Fruit fly (Drosophila melanogaster) whole organism, embryonic: Measurements from ENCODE around the gene Prosalpha6.
A peak's percentile ranks its signal among the peaks of the same experiment; 100 is the strongest.

Experiments used
- Adf1 ChIP-seq: fragments of 200-800 bp; sonication (Bioruptor generic); IDR thresholded peaks from 2 replicates; pipeline ENCODE4 v1.3.6; 2022; ENCODE audit warnings: missing biosample characterization, missing genetic modification characterization
- Atf6 ChIP-seq: fragments of 200-800 bp; sonication (Bioruptor generic); IDR thresholded peaks from 2 replicates; pipeline ENCODE4 v1.3.6; 2022; ENCODE audit warnings: missing biosample characterization, missing genetic modification characterization
- CG1024 ChIP-seq: fragments of 200-800 bp; sonication (Bioruptor generic); IDR thresholded peaks from 2 replicates; pipeline ENCODE4 v1.3.6; 2022; ENCODE audit warnings: missing biosample characterization, missing genetic modification characterization
- CG10654 ChIP-seq: fragments of 200-800 bp; sonication (Bioruptor generic); optimal IDR thresholded peaks from 2 replicates; lab custom pipeline; 2016; ENCODE audit warnings: missing biosample characterization, missing genetic modification characterization
- CG11247 ChIP-seq: fragments of 200-800 bp; sonication (Bioruptor generic); IDR thresholded peaks from 2 replicates; pipeline ENCODE4 v1.3.6; 2022; ENCODE audit warnings: missing biosample characterization, missing genetic modification characterization
- CG12299 ChIP-seq: fragments of 200-800 bp; sonication (Bioruptor generic); optimal IDR thresholded peaks from 2 replicates; lab custom pipeline; 2018; ENCODE audit warnings: missing biosample characterization, mild to moderate bottlenecking, missing genetic modification characterization
- CG12391 ChIP-seq: fragments of 200-800 bp; sonication (Bioruptor generic); optimal IDR thresholded peaks from 3 replicates; lab custom pipeline; 2018; ENCODE audit warnings: missing biosample characterization, mild to moderate bottlenecking, missing genetic modification characterization, moderate library complexity
- CG12659 ChIP-seq: fragments of 200-800 bp; sonication (Bioruptor generic); optimal IDR thresholded peaks from 3 replicates; lab custom pipeline; 2017; ENCODE audit warnings: mild to moderate bottlenecking, missing biosample characterization, missing genetic modification reagents, missing genetic modification characterization
- CG14667 ChIP-seq: fragments of 200-800 bp; sonication (Bioruptor generic); IDR thresholded peaks from 2 replicates; pipeline ENCODE4 v1.3.6; 2022; ENCODE audit warnings: missing biosample characterization, missing genetic modification characterization
- CG15011 ChIP-seq: fragments of 200-800 bp; sonication (Bioruptor generic); optimal IDR thresholded peaks from 3 replicates; lab custom pipeline; 2018; ENCODE audit warnings: missing biosample characterization, mild to moderate bottlenecking, missing genetic modification characterization
- CG15514 ChIP-seq: fragments of 200-800 bp; sonication (Bioruptor generic); optimal IDR thresholded peaks from 3 replicates; lab custom pipeline; 2017; ENCODE audit warnings: missing biosample characterization, missing genetic modification characterization, mild to moderate bottlenecking, moderate library complexity, missing genetic modification reagents
- CG1603 ChIP-seq: fragments of 200-800 bp; sonication (Bioruptor generic); optimal IDR thresholded peaks from 2 replicates; lab custom pipeline; 2019; ENCODE audit warnings: missing biosample characterization, mild to moderate bottlenecking, missing genetic modification characterization, moderate library complexity
- CG1647 ChIP-seq: fragments of 200-800 bp; sonication (Bioruptor generic); optimal IDR thresholded peaks from 3 replicates; lab custom pipeline; 2016; ENCODE audit warnings: missing biosample characterization, missing genetic modification characterization
- CG17802 ChIP-seq: fragments of 200-800 bp; sonication (Bioruptor generic); optimal IDR thresholded peaks from 2 replicates; lab custom pipeline; 2018; ENCODE audit warnings: missing biosample characterization, mild to moderate bottlenecking, missing genetic modification characterization, moderate library complexity
- CG2120 ChIP-seq: fragments of 200-800 bp; sonication (Bioruptor generic); optimal IDR thresholded peaks from 3 replicates; lab custom pipeline; 2016; ENCODE audit warnings: missing biosample characterization, missing genetic modification characterization
- CG2889 ChIP-seq: fragments of 200-800 bp; sonication (Bioruptor generic); IDR thresholded peaks from 3 replicates; pipeline ENCODE4 v1.3.6; 2022; ENCODE audit warnings: missing biosample characterization, missing genetic modification characterization
- CG30403 ChIP-seq: fragments of 200-800 bp; sonication (Bioruptor generic); optimal IDR thresholded peaks from 3 replicates; lab custom pipeline; 2016; ENCODE audit warnings: missing biosample characterization, missing genetic modification characterization
- CG4854 ChIP-seq: fragments of 200-800 bp; sonication (Bioruptor generic); optimal IDR thresholded peaks from 2 replicates; lab custom pipeline; 2016; ENCODE audit warnings: missing biosample characterization, missing genetic modification characterization, inconsistent platforms
- CG6175 ChIP-seq: fragments of 200-800 bp; sonication (Bioruptor generic); IDR thresholded peaks from 3 replicates; pipeline ENCODE4 v1.3.6; 2022; ENCODE audit warnings: missing biosample characterization, missing genetic modification characterization
- CG7556 ChIP-seq: fragments of 200-800 bp; sonication (Bioruptor generic); optimal IDR thresholded peaks from 2 replicates; lab custom pipeline; 2017; ENCODE audit warnings: missing biosample characterization, mild to moderate bottlenecking, missing genetic modification characterization
- CG8089 ChIP-seq: fragments of 200-800 bp; sonication (Bioruptor generic); optimal IDR thresholded peaks from 3 replicates; lab custom pipeline; 2016; ENCODE audit warnings: missing biosample characterization, missing genetic modification characterization
- CrebB ChIP-seq: fragments of 200-800 bp; sonication (Bioruptor generic); optimal IDR thresholded peaks from 3 replicates; lab custom pipeline; 2018; ENCODE audit warnings: missing biosample characterization, mild to moderate bottlenecking, missing genetic modification characterization
- D19B ChIP-seq: fragments of 200-800 bp; sonication (Bioruptor generic); optimal IDR thresholded peaks from 2 replicates; lab custom pipeline; 2017; ENCODE audit warnings: missing biosample characterization, mild to moderate bottlenecking, missing genetic modification characterization
- Doc3 ChIP-seq: fragments of 200-800 bp; sonication (Bioruptor generic); IDR thresholded peaks from 3 replicates; pipeline ENCODE4 v1.3.6; 2022; ENCODE audit warnings: missing biosample characterization, missing genetic modification characterization; ENCODE audit not compliant: partially characterized antibody
- Hand ChIP-seq: fragments of 200-800 bp; sonication (Bioruptor generic); optimal IDR thresholded peaks from 2 replicates; lab custom pipeline; 2017; ENCODE audit warnings: mild to moderate bottlenecking, missing biosample characterization, missing genetic modification reagents, missing genetic modification characterization
- HmgD ChIP-seq: fragments of 200-800 bp; sonication (Bioruptor generic); optimal IDR thresholded peaks from 3 replicates; lab custom pipeline; 2016; ENCODE audit warnings: missing biosample characterization, missing genetic modification characterization
- Hr3 ChIP-seq: fragments of 200-800 bp; sonication (Bioruptor generic); optimal IDR thresholded peaks from 3 replicates; lab custom pipeline; 2016; ENCODE audit warnings: missing biosample characterization, missing genetic modification characterization
- Mes4 ChIP-seq: fragments of 200-800 bp; sonication (Bioruptor generic); optimal IDR thresholded peaks from 2 replicates; lab custom pipeline; 2016; ENCODE audit warnings: missing biosample characterization, missing genetic modification characterization
- Nf-YB ChIP-seq: fragments of 200-800 bp; sonication (Bioruptor generic); optimal IDR thresholded peaks from 3 replicates; lab custom pipeline; 2019; ENCODE audit warnings: missing biosample characterization, mild to moderate bottlenecking, missing genetic modification characterization, moderate library complexity
- Nf-YC ChIP-seq: fragments of 200-800 bp; optimal IDR thresholded peaks from 3 replicates; lab custom pipeline; 2019; ENCODE audit warnings: missing biosample characterization, mild to moderate bottlenecking, missing genetic modification characterization, moderate library complexity
- Side ChIP-seq: fragments of 200-800 bp; sonication (Bioruptor generic); optimal IDR thresholded peaks from 2 replicates; lab custom pipeline; 2016; ENCODE audit warnings: missing biosample characterization, missing genetic modification characterization
- Sox100B ChIP-seq: fragments of 200-800 bp; sonication (Bioruptor generic); optimal IDR thresholded peaks from 3 replicates; lab custom pipeline; 2018; ENCODE audit warnings: missing biosample characterization, mild to moderate bottlenecking, missing genetic modification characterization
- Vsx1 ChIP-seq: fragments of 200-800 bp; sonication (Bioruptor generic); optimal IDR thresholded peaks from 2 replicates; lab custom pipeline; 2017; ENCODE audit warnings: missing biosample characterization, mild to moderate bottlenecking, missing genetic modification characterization, missing genetic modification reagents
- ab ChIP-seq: fragments of 200-800 bp; sonication (Bioruptor generic); optimal IDR thresholded peaks from 2 replicates; lab custom pipeline; 2016; ENCODE audit warnings: missing biosample characterization, missing genetic modification characterization
- chif ChIP-seq, 2 experiments: fragments of 200-800 bp; sonication (Bioruptor generic); optimal IDR thresholded peaks; 3 replicates each; lab custom pipeline; 2016; ENCODE audit warnings: missing biosample characterization in 2 of 2, missing genetic modification characterization in 2 of 2
- chinmo ChIP-seq: fragments of 200-800 bp; sonication (Bioruptor generic); IDR thresholded peaks from 4 replicates; pipeline ENCODE4 v1.3.6; 2022; ENCODE audit warnings: missing biosample characterization, missing genetic modification characterization; ENCODE audit not compliant: partially characterized antibody
- cwo ChIP-seq: fragments of 200-800 bp; sonication (Bioruptor generic); optimal IDR thresholded peaks from 3 replicates; lab custom pipeline; 2017; ENCODE audit warnings: missing biosample characterization, missing genetic modification characterization, mild to moderate bottlenecking, moderate library complexity, missing genetic modification reagents
- dati ChIP-seq: fragments of 200-800 bp; sonication (Bioruptor generic); IDR thresholded peaks from 2 replicates; pipeline ENCODE4 v1.3.6; 2022; ENCODE audit warnings: missing biosample characterization, missing genetic modification characterization
- ewg ChIP-seq: fragments of 200-800 bp; sonication (Bioruptor generic); optimal IDR thresholded peaks from 3 replicates; lab custom pipeline; 2017; ENCODE audit warnings: mild to moderate bottlenecking, missing biosample characterization, missing genetic modification reagents, missing genetic modification characterization
- eyg ChIP-seq: fragments of 200-800 bp; sonication (Bioruptor generic); optimal IDR thresholded peaks from 3 replicates; lab custom pipeline; 2016; ENCODE audit warnings: missing biosample characterization, missing genetic modification characterization
- fru ChIP-seq: fragments of >200 bp; optimal IDR thresholded peaks from 2 replicates; lab custom pipeline; 2017
- fu2 ChIP-seq: fragments of 200-800 bp; sonication (Bioruptor generic); optimal IDR thresholded peaks from 2 replicates; lab custom pipeline; 2016; ENCODE audit warnings: missing biosample characterization, missing genetic modification characterization
- gcm2 ChIP-seq: fragments of 200-800 bp; sonication (Bioruptor generic); optimal IDR thresholded peaks from 2 replicates; lab custom pipeline; 2016; ENCODE audit warnings: missing biosample characterization, missing genetic modification characterization
- gem ChIP-seq: fragments of 200-800 bp; sonication (Bioruptor generic); optimal IDR thresholded peaks from 2 replicates; lab custom pipeline; 2019; ENCODE audit warnings: missing biosample characterization, mild to moderate bottlenecking, missing genetic modification characterization, moderate library complexity
- gfzf ChIP-seq: fragments of 200-800 bp; sonication (Bioruptor generic); optimal IDR thresholded peaks from 2 replicates; lab custom pipeline; 2016; ENCODE audit warnings: missing biosample characterization, mild to moderate bottlenecking, missing genetic modification characterization, moderate library complexity
- kah ChIP-seq: fragments of 200-800 bp; sonication (Bioruptor generic); optimal IDR thresholded peaks from 2 replicates; lab custom pipeline; 2018; ENCODE audit warnings: missing biosample characterization, mild to moderate bottlenecking, missing genetic modification characterization
- odd ChIP-seq: fragments of 200-800 bp; sonication (Bioruptor generic); optimal IDR thresholded peaks from 2 replicates; lab custom pipeline; 2017; ENCODE audit warnings: missing biosample characterization, mild to moderate bottlenecking, missing genetic modification characterization
- pzg ChIP-seq: fragments of 200-800 bp; sonication (Bioruptor generic); optimal IDR thresholded peaks from 3 replicates; lab custom pipeline; 2018; ENCODE audit warnings: missing biosample characterization, mild to moderate bottlenecking, missing genetic modification characterization, moderate library complexity
- scrt ChIP-seq: fragments of 200-800 bp; sonication (Bioruptor generic); optimal IDR thresholded peaks from 2 replicates; lab custom pipeline; 2018; ENCODE audit warnings: missing biosample characterization, mild to moderate bottlenecking, missing genetic modification characterization, moderate library complexity
- shn ChIP-seq: fragments of 200-800 bp; sonication (Bioruptor generic); optimal IDR thresholded peaks from 3 replicates; lab custom pipeline; 2016; ENCODE audit warnings: missing biosample characterization, missing genetic modification characterization
- zen ChIP-seq: fragments of 200-800 bp; sonication (Bioruptor generic); optimal IDR thresholded peaks from 3 replicates; lab custom pipeline; 2018; ENCODE audit warnings: missing biosample characterization, mild to moderate bottlenecking, missing genetic modification characterization, moderate library complexity

Prosalpha6 gene

dm6 chr2L:10249655-10250202 lies 28.6 kb downstream of the Prosalpha6 start (continued):
- TF ChIP-seq Vsx1 (GFP tag; lab: Kevin White, UChicago) (no peak), Side (GFP tag; lab: Kevin White, UChicago) (peak; percentile 1), Adf1 (GFP tag; lab: Robert Waterston, UW) (no peak), zen (tag; lab: Kevin White, UChicago) (no peak), gfzf (no peak), CG11247 (GFP tag; lab: Robert Waterston, UW) (no peak), fu2 (GFP tag; lab: Kevin White, UChicago) (no peak), CG4854 (GFP tag; lab: Kevin White, UChicago) (no peak), cwo (no peak), CG7556 (GFP tag; lab: Kevin White, UChicago) (no peak), CG1603 (peak; percentile 19), Hand (no peak), CG12299 (peak; percentile 55), gcm2 (no peak), chinmo (GFP tag; lab: Robert Waterston, UW) (no peak), CG1647 (no peak), HmgD (GFP tag; lab: Kevin White, UChicago) (no peak), Mes4 (GFP tag; lab: Kevin White, UChicago) (no peak), CG8089 (GFP tag; lab: Kevin White, UChicago) (peak; percentile 26), CG2120 (no peak), shn (no peak), CG1024 (GFP tag; lab: Robert Waterston, UW) (peak; percentile 61; the same call in 1 of the 2 replicates), CG15011 (GFP tag; lab: Kevin White, UChicago) (no peak), D19B (GFP tag; lab: Kevin White, UChicago) (no peak), CG10654 (GFP tag; lab: Kevin White, UChicago) (no peak), odd (GFP tag; lab: Kevin White, UChicago) (peak; percentile 11), scrt (GFP tag; lab: Kevin White, UChicago) (no peak), Nf-YC (tag; lab: Kevin White, UChicago) (no peak), Atf6 (GFP tag; lab: Robert Waterston, UW) (no peak; the same call in 1 of the 2 replicates), Sox100B (GFP tag; lab: Kevin White, UChicago) (peak; percentile 75), CG15514 (GFP tag; lab: Kevin White, UChicago) (no peak), eyg (GFP tag; lab: Kevin White, UChicago) (no peak), CG12659 (GFP tag; lab: Kevin White, UChicago) (peak; percentile 1), kah (GFP tag; lab: Kevin White, UChicago) (peak; percentile 55), Nf-YB (GFP tag; lab: Kevin White, UChicago) (no peak), CG2889 (GFP tag; lab: Robert Waterston, UW) (no peak), ab (GFP tag; lab: Kevin White, UChicago) (no peak), CG12391 (tag; lab: Kevin White, UChicago) (no peak), ewg (GFP tag; lab: Kevin White, UChicago) (no peak), pzg (GFP tag; lab: Kevin White, UChicago) (no peak), dati (no peak), Doc3 (GFP tag; lab: Robert Waterston, UW) (no peak), CrebB (tag; lab: Kevin White, UChicago) (peak; percentile 64), CG30403 (GFP tag; lab: Kevin White, UChicago) (no peak), CG17802 (tag; lab: Kevin White, UChicago) (no peak), gem (tag; lab: Kevin White, UChicago) (no peak), chif (GFP tag; optimal IDR thresholded peaks at IDR 0.05; lab: Kevin White, UChicago) (no peak), Hr3 (no peak), CG14667 (no peak), fru (lab: Kevin White, UChicago) (no peak), CG6175 (GFP tag; lab: Robert Waterston, UW) (no peak)
